Fruit fly (Drosophila melanogaster) Kc167 (cell line): Measurements from ENCODE around the gene sbr.

Source experiments
- Myc ChIP-seq: fragments of >200 bp; optimal IDR thresholded peaks from 2 replicates; lab custom pipeline; 2017; ENCODE audit warnings: missing external identifiers
- Sin3A ChIP-seq: fragments of >200 bp; optimal IDR thresholded peaks from 2 replicates; lab custom pipeline; 2018; ENCODE audit warnings: missing external identifiers
- h ChIP-seq: fragments of >200 bp; optimal IDR thresholded peaks from 3 replicates; lab custom pipeline; 2018; ENCODE audit warnings: missing external identifiers
- insv ChIP-seq: fragments of >200 bp; optimal IDR thresholded peaks from 3 replicates; lab custom pipeline; 2018; ENCODE audit warnings: missing external identifiers
- psq ChIP-seq: fragments of >200 bp; optimal IDR thresholded peaks from 2 replicates; lab custom pipeline; 2017; ENCODE audit warnings: missing external identifiers
- ttk ChIP-seq: sonication (Bioruptor generic); optimal IDR thresholded peaks from 2 replicates; lab custom pipeline; 2017; ENCODE audit warnings: missing external identifiers

sbr gene

dm6 chrX:10865580-10866331, 18.9 kb upstream of the sbr start:
- TF ChIP-seq h (lab: Kevin White, UChicago) (no peak), ttk (lab: Kevin White, UChicago) (no peak), Myc (no peak), Sin3A (lab: Kevin White, UChicago) (no peak), psq (lab: Kevin White, UChicago) (no peak)

dm6 chrX:10857853-10858252, 11.0 kb upstream of the sbr start:
- TF ChIP-seq h (lab: Kevin White, UChicago) (no peak), Sin3A (lab: Kevin White, UChicago) (no peak), ttk (lab: Kevin White, UChicago) (no peak), insv (lab: Kevin White, UChicago) (no peak), Myc (no peak), psq (lab: Kevin White, UChicago) (no peak)

dm6 chrX:10857376-10857775, 10.5 kb upstream of the sbr start, which contains the start of the genes sofe and CG2186:
Gene sofe, minus strand, starts transcription at chrX:10857413.
Gene CG2186, plus strand, starts transcription at chrX:10857655.
- TF ChIP-seq Myc (no peak), psq (lab: Kevin White, UChicago) (no peak), h (lab: Kevin White, UChicago) (no peak), Sin3A (lab: Kevin White, UChicago) (no peak), ttk (lab: Kevin White, UChicago) (no peak), insv (lab: Kevin White, UChicago) (no peak)

- TF ChIP-seq insv (lab: Kevin White, UChicago) (no peak), psq (lab: Kevin White, UChicago) (no peak), Myc (no peak), h (lab: Kevin White, UChicago) (no peak), ttk (lab: Kevin White, UChicago) (no peak), Sin3A (lab: Kevin White, UChicago) (no peak)
These were observed 7.8 kb upstream of the sbr start, which contains the start of gene feo for dm6 chrX:10854686-10855085. Gene feo, minus strand, starts transcription at chrX:10854869.

dm6 chrX:10848565-10848964, 1.7 kb upstream of the sbr start, which contains the start of gene CG2202:
Gene CG2202, plus strand, starts transcription at chrX:10848757.
- TF ChIP-seq insv (lab: Kevin White, UChicago) (no peak), psq (lab: Kevin White, UChicago) (no peak), Myc (no peak)

- no peak for TF ChIP-seq psq (lab: Kevin White, UChicago)
- TF ChIP-seq insv (lab: Kevin White, UChicago): no peak
- no peak for TF ChIP-seq Sin3A (lab: Kevin White, UChicago)
- TF ChIP-seq h (lab: Kevin White, UChicago): no peak
- no peak for TF ChIP-seq Myc
- no peak for TF ChIP-seq ttk (lab: Kevin White, UChicago)
These were observed 555 bp upstream of the sbr start for dm6 chrX:10847447-10847846.

dm6 chrX:10847436-10847446, 349 bp upstream of the sbr start, which contains the start of gene Pgls:
Gene Pgls, plus strand, starts transcription at chrX:10847438.
- no peak for TF ChIP-seq Sin3A (lab: Kevin White, UChicago)
- TF ChIP-seq psq (lab: Kevin White, UChicago): no peak
- no peak for TF ChIP-seq h (lab: Kevin White, UChicago)
- TF ChIP-seq ttk (lab: Kevin White, UChicago): no peak
- TF ChIP-seq insv (lab: Kevin White, UChicago): no peak
- TF ChIP-seq Myc: no peak

- TF ChIP-seq insv (lab: Kevin White, UChicago): no peak
- TF ChIP-seq h (lab: Kevin White, UChicago): no peak
- no peak for TF ChIP-seq ttk (lab: Kevin White, UChicago)
- TF ChIP-seq Sin3A (lab: Kevin White, UChicago): no peak
- TF ChIP-seq Myc: no peak
These were observed 1.6 kb downstream of the sbr start for dm6 chrX:10845256-10845655.

- TF ChIP-seq Myc: no peak
- no peak for TF ChIP-seq h (lab: Kevin White, UChicago)
- TF ChIP-seq ttk (lab: Kevin White, UChicago): no peak
- TF ChIP-seq insv (lab: Kevin White, UChicago): no peak
- no peak for TF ChIP-seq Sin3A (lab: Kevin White, UChicago)
- no peak for TF ChIP-seq psq (lab: Kevin White, UChicago)
These were observed 2.1 kb downstream of the sbr start, which contains the start of gene CG32669 for dm6 chrX:10844807-10845206. Gene CG32669, minus strand, starts transcription at chrX:10845081.

- TF ChIP-seq Sin3A (lab: Kevin White, UChicago) (no peak), ttk (lab: Kevin White, UChicago) (no peak), Myc (no peak), h (lab: Kevin White, UChicago) (no peak), psq (lab: Kevin White, UChicago) (no peak), insv (lab: Kevin White, UChicago) (no peak)
These were observed 5.1 kb downstream of the sbr start, which contains the start of gene CG15209 for dm6 chrX:10841717-10842255. Gene CG15209, plus strand, starts transcription at chrX:10842205.

dm6 chrX:10840892-10841564, 5.9 kb downstream of the sbr start:
- TF ChIP-seq Myc: no peak
- no peak for TF ChIP-seq psq (lab: Kevin White, UChicago)

dm6 chrX:10838962-10839361, 7.9 kb downstream of the sbr start, which contains the start of gene CG15210:
Gene CG15210, plus strand, starts transcription at chrX:10839230.
- no peak for TF ChIP-seq h (lab: Kevin White, UChicago)
- no peak for TF ChIP-seq Myc
- TF ChIP-seq ttk (lab: Kevin White, UChicago): no peak
- no peak for TF ChIP-seq insv (lab: Kevin White, UChicago)
